Worm (Caenorhabditis elegans) whole organism, young adult: Measurements from ENCODE around the gene nac-2.

Source experiments
- B0336.3 ChIP-seq: fragments of 200-800 bp; sonication (Bioruptor generic); IDR thresholded peaks from 2 replicates; pipeline ENCODE4 v1.3.6; 2022; ENCODE audit warnings: missing genetic modification characterization, missing compliant biosample characterization
- F22D6.2 ChIP-seq: sonication (generic microtip); optimal IDR thresholded peaks from 2 replicates; lab custom pipeline; 2016; ENCODE audit warnings: mild to moderate bottlenecking, missing genetic modification characterization, missing compliant biosample characterization
- F39B2.1 ChIP-seq: fragments of 200-800 bp; sonication (Bioruptor generic); IDR thresholded peaks from 2 replicates; pipeline ENCODE4 v1.3.6; 2022; ENCODE audit warnings: missing genetic modification reagents, missing genetic modification characterization, missing compliant biosample characterization
- F52B5.7 ChIP-seq: sonication (generic microtip); optimal IDR thresholded peaks from 2 replicates; lab custom pipeline; 2016; ENCODE audit warnings: mild to moderate bottlenecking, missing genetic modification characterization, missing compliant biosample characterization
- F57C9.4 ChIP-seq: sonication (generic microtip); optimal IDR thresholded peaks from 2 replicates; lab custom pipeline; 2017; ENCODE audit warnings: mild to moderate bottlenecking, missing genetic modification characterization, missing compliant biosample characterization
- T26A5.8 ChIP-seq: sonication (generic microtip); optimal IDR thresholded peaks from 2 replicates; lab custom pipeline; 2016; ENCODE audit warnings: missing genetic modification characterization, missing compliant biosample characterization
- Y53F4B.3 ChIP-seq: fragments of 200-800 bp; sonication (Bioruptor generic); IDR thresholded peaks from 2 replicates; pipeline ENCODE4 v1.3.6; 2022; ENCODE audit warnings: missing genetic modification reagents, missing genetic modification characterization, missing compliant biosample characterization
- attf-3 ChIP-seq: fragments of 200-800 bp; sonication (Bioruptor generic); conservative IDR thresholded peaks from 2 replicates; pipeline ENCODE4 v1.3.6; 2022; ENCODE audit warnings: missing genetic modification reagents, missing genetic modification characterization, missing compliant biosample characterization
- attf-5 ChIP-seq: fragments of 200-800 bp; sonication (Bioruptor generic); optimal IDR thresholded peaks from 2 replicates; lab custom pipeline; 2018; ENCODE audit warnings: mild to moderate bottlenecking, missing genetic modification characterization, missing compliant biosample characterization
- cebp-1 ChIP-seq, 2 experiments: fragments of 200-800 bp in 1 of 2; sonication (Bioruptor generic) in 1 of 2; sonication (generic microtip) in 1 of 2; IDR thresholded peaks in 1 of 2; optimal IDR thresholded peaks in 1 of 2; 2 replicates each; pipeline versions ENCODE4 v1.3.6 to Lab custom; 2017 to 2022; ENCODE audit warnings: missing compliant biosample characterization in 2 of 2, missing genetic modification characterization in 2 of 2, mild to moderate bottlenecking in 1 of 2, missing genetic modification reagents in 1 of 2, moderate library complexity in 1 of 2
- cebp-2 ChIP-seq: fragments of 200-800 bp; sonication (Bioruptor generic); IDR thresholded peaks from 2 replicates; pipeline ENCODE4 v1.3.6; 2022; ENCODE audit warnings: missing genetic modification characterization, missing compliant biosample characterization
- ceh-40 ChIP-seq: fragments of 200-800 bp; sonication (Bioruptor generic); IDR thresholded peaks from 2 replicates; pipeline ENCODE4 v1.3.6; 2022; ENCODE audit warnings: missing genetic modification characterization, missing compliant biosample characterization
- ceh-79 ChIP-seq: sonication (generic microtip); optimal IDR thresholded peaks from 2 replicates; lab custom pipeline; 2017; ENCODE audit warnings: mild to moderate bottlenecking, missing genetic modification characterization, missing compliant biosample characterization
- ceh-91 ChIP-seq: fragments of 200-800 bp; sonication (Bioruptor generic); IDR thresholded peaks from 2 replicates; pipeline ENCODE4 v1.3.6; 2022; ENCODE audit warnings: missing genetic modification reagents, missing genetic modification characterization, missing compliant biosample characterization
- dpff-1 ChIP-seq: sonication (generic microtip); optimal IDR thresholded peaks from 2 replicates; lab custom pipeline; 2017; ENCODE audit warnings: mild to moderate bottlenecking, missing genetic modification characterization, missing compliant biosample characterization
- efl-1 ChIP-seq: fragments of 150-350 bp; optimal IDR thresholded peaks from 2 replicates; lab custom pipeline; 2014; ENCODE audit warnings: missing biosample characterization, missing genetic modification reagents, missing genetic modification characterization
- egl-18 ChIP-seq: fragments of 200-800 bp; sonication (Bioruptor generic); IDR thresholded peaks from 2 replicates; pipeline ENCODE4 v1.3.6; 2022; ENCODE audit warnings: missing genetic modification reagents, missing genetic modification characterization, missing compliant biosample characterization
- ekl-4 ChIP-seq: fragments of 200-800 bp; sonication (Bioruptor generic); IDR thresholded peaks from 2 replicates; pipeline ENCODE4 v1.3.6; 2022; ENCODE audit warnings: missing genetic modification reagents, missing genetic modification characterization, missing compliant biosample characterization
- ets-4 ChIP-seq: fragments of 200-800 bp; sonication (Bioruptor generic); optimal IDR thresholded peaks from 2 replicates; lab custom pipeline; 2018; ENCODE audit warnings: mild to moderate bottlenecking, missing genetic modification characterization, missing compliant biosample characterization
- gei-17 ChIP-seq: fragments of 200-800 bp; sonication (Bioruptor generic); optimal IDR thresholded peaks from 2 replicates; lab custom pipeline; 2018; ENCODE audit warnings: mild to moderate bottlenecking, missing genetic modification characterization, missing compliant biosample characterization
- him-1 ChIP-seq: sonication (generic microtip); optimal IDR thresholded peaks from 2 replicates; lab custom pipeline; 2016; ENCODE audit warnings: missing genotype, missing genetic modification reagents, missing genetic modification characterization, missing compliant biosample characterization
- lin-35 ChIP-seq, 3 experiments: fragments of 150-350 bp in 2 of 3; sonication (generic microtip) in 1 of 3; optimal IDR thresholded peaks; 2 replicates each; lab custom pipeline; 2014 to 2018; ENCODE audit warnings: missing biosample characterization in 3 of 3, missing genetic modification characterization in 3 of 3, missing genetic modification reagents in 3 of 3
- lin-40 ChIP-seq: sonication (generic microtip); optimal IDR thresholded peaks from 2 replicates; lab custom pipeline; 2016; ENCODE audit warnings: missing genetic modification characterization, mild to moderate bottlenecking, missing compliant biosample characterization, missing genotype, missing genetic modification reagents
- lin-54 ChIP-seq: fragments of 200-800 bp; sonication (Bioruptor generic); optimal IDR thresholded peaks from 2 replicates; lab custom pipeline; 2018; ENCODE audit warnings: mild to moderate bottlenecking, missing genetic modification characterization, missing compliant biosample characterization
- lsl-1 ChIP-seq: fragments of 200-800 bp; sonication (Bioruptor generic); optimal IDR thresholded peaks from 2 replicates; lab custom pipeline; 2018; ENCODE audit warnings: mild to moderate bottlenecking, missing genetic modification characterization, moderate library complexity, missing compliant biosample characterization
- lsy-27 ChIP-seq: sonication (generic microtip); optimal IDR thresholded peaks from 2 replicates; lab custom pipeline; 2017; ENCODE audit warnings: missing genetic modification characterization, mild to moderate bottlenecking, missing compliant biosample characterization, antibody characterized with exemption, missing genotype, borderline replicate concordance; ENCODE audit not compliant: insufficient read depth
- madf-6 ChIP-seq: fragments of 200-800 bp; sonication (Bioruptor generic); IDR thresholded peaks from 2 replicates; pipeline ENCODE4 v1.3.6; 2022; ENCODE audit warnings: missing genetic modification reagents, missing genetic modification characterization, missing compliant biosample characterization
- madf-8 ChIP-seq: fragments of 200-800 bp; sonication (Bioruptor generic); conservative IDR thresholded peaks from 2 replicates; pipeline ENCODE4 v1.3.6; 2022; ENCODE audit warnings: missing genetic modification reagents, missing genetic modification characterization, missing compliant biosample characterization
- mcd-1 ChIP-seq: fragments of 200-800 bp; sonication (Bioruptor generic); IDR thresholded peaks from 2 replicates; pipeline ENCODE4 v1.3.6; 2022; ENCODE audit warnings: missing genetic modification reagents, missing genetic modification characterization, missing compliant biosample characterization
- nfyb-1 ChIP-seq: fragments of 200-800 bp; sonication (Bioruptor generic); IDR thresholded peaks from 2 replicates; pipeline ENCODE4 v1.3.6; 2022; ENCODE audit warnings: missing genetic modification reagents, missing genetic modification characterization, missing compliant biosample characterization
- nhr-80 ChIP-seq: sonication (generic microtip); optimal IDR thresholded peaks from 2 replicates; lab custom pipeline; 2016; ENCODE audit warnings: missing genetic modification characterization, missing compliant biosample characterization
- rcor-1 ChIP-seq: fragments of 200-800 bp; sonication (Bioruptor generic); IDR thresholded peaks from 2 replicates; pipeline ENCODE4 v1.3.6; 2022; ENCODE audit warnings: missing genetic modification reagents, missing genetic modification characterization, missing compliant biosample characterization
- repo-1 ChIP-seq: sonication (generic microtip); optimal IDR thresholded peaks from 2 replicates; lab custom pipeline; 2017; ENCODE audit warnings: mild to moderate bottlenecking, missing genetic modification characterization, missing compliant biosample characterization
- somi-1 ChIP-seq: fragments of 200-800 bp; sonication (Bioruptor generic); optimal IDR thresholded peaks from 2 replicates; lab custom pipeline; 2018; ENCODE audit warnings: mild to moderate bottlenecking, missing genetic modification characterization, missing compliant biosample characterization
- tbx-9 ChIP-seq: sonication (generic microtip); optimal IDR thresholded peaks from 2 replicates; lab custom pipeline; 2016; ENCODE audit warnings: borderline replicate concordance, missing genetic modification characterization, inconsistent platforms, missing compliant biosample characterization

nac-2 gene

DNA sequence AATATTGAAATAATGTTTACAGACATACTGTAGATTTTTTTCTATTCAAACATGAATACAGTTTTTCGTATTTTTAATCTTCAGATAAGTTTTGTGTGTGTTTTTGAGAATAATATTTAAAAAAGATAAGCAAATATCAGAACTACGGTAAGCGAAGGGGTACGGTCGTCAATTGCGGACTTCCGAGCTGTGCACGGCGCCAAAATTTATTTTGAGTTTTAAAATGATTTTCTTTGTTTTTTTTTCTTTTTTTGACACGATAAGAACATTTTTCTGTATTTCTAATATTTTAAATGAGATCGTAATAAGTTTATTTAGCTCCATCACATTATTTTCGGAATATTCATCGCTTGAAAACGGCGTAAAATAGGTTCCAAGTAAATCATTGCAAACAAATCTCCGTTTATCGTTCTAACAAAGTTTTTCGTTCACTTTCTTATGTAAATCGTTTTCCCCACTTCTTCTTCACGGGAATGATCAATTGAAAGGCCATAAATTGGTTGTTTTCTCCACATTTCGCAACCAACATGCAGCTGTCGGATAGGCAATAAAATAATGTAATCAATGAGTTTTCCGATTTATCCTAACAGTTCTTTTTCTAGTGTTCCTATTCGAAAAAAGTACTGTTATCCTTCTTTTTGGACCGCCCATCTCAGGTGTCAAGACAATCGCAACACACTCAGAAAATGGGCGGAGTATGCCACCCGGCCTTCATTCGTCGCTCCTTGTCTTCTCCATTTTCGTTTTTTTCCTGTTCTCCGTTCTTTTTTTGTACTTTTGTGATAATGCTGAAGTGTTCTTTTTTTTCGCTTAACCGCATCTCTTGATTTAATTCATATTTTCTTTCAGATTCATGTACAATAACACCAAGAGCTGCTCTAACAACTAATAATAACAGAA, 48.5 kb upstream of the nac-2 start, which contains the start of gene glp-1 (continued):
- TF ChIP-seq ets-4 (no peak), him-1 (tag; lab: Kevin White, UChicago) (no peak), attf-5 (no peak), lsl-1 (GFP tag; lab: Kevin White, UChicago) (peak; percentile 95), dpff-1 (no peak), Y53F4B.3 (no peak), ekl-4 (GFP tag; lab: Robert Waterston, UW) (no peak), lin-40 (tag; lab: Kevin White, UChicago) (no peak), attf-3 (peak; percentile 61; the same call in 1 of the 2 replicates)
- TF ChIP-seq, all 124 proteins: peak for 13

DNA sequence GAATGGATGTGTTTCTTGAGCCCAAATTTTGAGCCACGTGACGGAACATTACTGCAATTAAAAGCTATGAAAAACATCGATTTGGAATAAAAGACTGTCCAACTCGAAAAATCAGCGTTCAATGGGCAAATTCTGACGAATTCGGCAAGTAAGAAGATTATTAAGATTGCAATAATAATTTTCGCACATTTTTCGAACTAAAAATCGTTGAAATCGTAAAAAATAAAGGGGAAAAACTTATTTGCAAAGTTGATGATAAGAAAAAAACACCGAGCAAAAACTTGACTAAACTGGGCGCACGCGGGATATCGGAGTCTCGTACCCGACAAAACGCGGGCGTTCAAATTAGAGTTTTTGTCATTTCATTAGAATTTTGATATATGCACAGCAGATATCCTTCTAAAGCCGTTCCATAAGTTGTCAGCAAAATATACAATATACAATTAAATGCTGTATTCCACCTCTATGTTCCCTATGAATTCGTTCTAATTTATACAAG, 46.3 kb upstream of the nac-2 start, which contains the start of the genes mccc-2 and mrpl-44:
mccc-2 (minus strand) TSS at position 51 of the 499 bp plus-strand sequence.
mrpl-44 (minus strand) TSS at position 51 of the 499 bp plus-strand sequence.
- TF ChIP-seq efl-1 (GFP tag; lab: Kevin White, UChicago), result peak; percentile 52
- 0 out of 2 replicates have a peak, but pooled peaks have one; percentile 25 for TF ChIP-seq mcd-1 (GFP tag; lab: Robert Waterston, UW)
- TF ChIP-seq lin-54 (GFP tag; lab: Kevin White, UChicago), result peak; percentile 56
- no peak for TF ChIP-seq F57C9.4 (tag; lab: Kevin White, UChicago)
- TF ChIP-seq attf-3, result peak; percentile 96
- no peak for TF ChIP-seq F22D6.2 (tag; lab: Kevin White, UChicago)

DNA sequence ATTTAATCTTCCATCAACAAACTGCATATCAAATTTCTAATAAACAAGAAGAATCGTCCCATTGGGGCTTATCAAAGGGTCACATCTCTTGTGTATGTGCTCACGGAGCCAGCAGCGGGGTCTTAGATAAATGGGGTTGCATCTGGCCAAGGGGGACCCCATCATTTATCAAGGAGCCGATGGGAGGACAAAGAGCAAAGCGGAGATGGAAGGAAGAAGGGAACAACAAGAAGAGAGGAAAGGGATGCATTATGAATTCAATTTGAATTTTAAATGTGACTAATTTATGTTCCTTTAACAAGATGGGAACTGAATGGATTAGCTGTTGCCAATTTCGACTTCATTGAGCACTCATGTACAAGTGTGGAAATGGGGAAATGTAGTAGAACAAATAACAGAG, 41.2 kb upstream of the nac-2 start:
- TF ChIP-seq ekl-4 (GFP tag; lab: Robert Waterston, UW) (no peak), tbx-9 (tag; lab: Kevin White, UChicago) (no peak), mcd-1 (GFP tag; lab: Robert Waterston, UW) (0 out of 2 replicates have a peak, but pooled peaks have one; percentile 11), cebp-1 (GFP tag; IDR thresholded peaks at IDR 0.05; lab: Robert Waterston, UW) (no peak), cebp-1 (tag; optimal IDR thresholded peaks at IDR 0.05; lab: Kevin White, UChicago) (peak; percentile 13), ceh-79 (no peak), gei-17 (GFP tag; lab: Kevin White, UChicago) (no peak), attf-3 (no peak), madf-6 (no peak), lsy-27 (no peak), ceh-40 (GFP tag; lab: Robert Waterston, UW) (no peak), T26A5.8 (tag; lab: Kevin White, UChicago) (no peak), cebp-2 (GFP tag; lab: Robert Waterston, UW) (no peak), rcor-1 (no peak), him-1 (tag; lab: Kevin White, UChicago) (no peak), nfyb-1 (no peak), ceh-91 (no peak), F52B5.7 (no peak), egl-18 (no peak), nhr-80 (tag; lab: Kevin White, UChicago) (no peak), B0336.3 (GFP tag; lab: Robert Waterston, UW) (0 out of 2 replicates have a peak, but pooled peaks have one; percentile 14), repo-1 (tag; lab: Kevin White, UChicago) (no peak), F39B2.1 (GFP tag; lab: Robert Waterston, UW) (no peak)

DNA sequence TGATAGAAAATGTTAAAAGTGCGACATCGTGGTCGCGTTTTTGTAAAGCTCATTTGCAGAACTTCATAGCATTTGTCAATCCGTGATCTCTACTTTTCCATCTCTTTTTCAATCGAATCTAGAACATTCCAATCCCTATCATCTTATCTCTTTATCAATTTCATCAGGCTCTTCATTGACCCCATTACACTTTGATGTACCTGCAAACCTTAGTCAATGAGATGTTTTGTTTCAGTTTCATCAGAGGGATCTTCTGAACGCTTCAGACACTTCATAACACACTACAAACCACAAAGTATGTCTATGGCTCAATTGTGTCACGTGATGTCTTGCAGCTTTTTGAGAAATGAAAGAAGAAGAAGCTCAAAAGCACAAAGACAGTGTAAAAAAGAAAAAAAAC, 40.0 kb upstream of the nac-2 start:
- TF ChIP-seq madf-8, result no peak
- TF ChIP-seq somi-1, result peak; percentile 42
- peak in 1 of 3 experiments; percentile 11 for TF ChIP-seq lin-35 (GFP tag; optimal IDR thresholded peaks at IDR 0.05; lab: Kevin White, UChicago)
- TF ChIP-seq F39B2.1 (GFP tag; lab: Robert Waterston, UW), result no peak
